Worm (Caenorhabditis elegans) whole organism, mixed stage, embryonic: ENCODE measurements around the gene acaa-2.

Experiments
- bed-3 ChIP-seq: fragments of 200-800 bp; sonication (Bioruptor generic); optimal IDR thresholded peaks from 3 replicates; lab custom pipeline; 2018; ENCODE audit warnings: mild to moderate bottlenecking, missing genetic modification characterization, moderate library complexity, missing compliant biosample characterization
- blmp-1 ChIP-seq: fragments of 150-350 bp; optimal IDR thresholded peaks from 2 replicates; lab custom pipeline; 2014; ENCODE audit warnings: missing biosample characterization, missing genetic modification characterization
- ceh-39 ChIP-seq: fragments of 150-350 bp; optimal IDR thresholded peaks from 2 replicates; lab custom pipeline; 2014; ENCODE audit warnings: missing biosample characterization, missing genetic modification characterization
- ceh-83 ChIP-seq: fragments of 200-800 bp; sonication (Bioruptor generic); optimal IDR thresholded peaks from 2 replicates; lab custom pipeline; 2018; ENCODE audit warnings: mild to moderate bottlenecking, missing genetic modification characterization, missing compliant biosample characterization
- ces-1 ChIP-seq: fragments of 150-350 bp; optimal IDR thresholded peaks from 2 replicates; lab custom pipeline; 2014; ENCODE audit warnings: missing biosample characterization, missing genetic modification reagents, missing genetic modification characterization
- cnd-1 ChIP-seq: fragments of 200-800 bp; sonication (Bioruptor generic); optimal IDR thresholded peaks from 2 replicates; lab custom pipeline; 2018; ENCODE audit warnings: mild to moderate bottlenecking, missing genetic modification characterization, missing compliant biosample characterization
- drap-1 ChIP-seq: fragments of 200-800 bp; sonication (Bioruptor generic); optimal IDR thresholded peaks from 3 replicates; lab custom pipeline; 2018; ENCODE audit warnings: mild to moderate bottlenecking, missing genetic modification characterization, missing compliant biosample characterization
- elt-1 ChIP-seq: sonication (generic microtip); optimal IDR thresholded peaks from 2 replicates; lab custom pipeline; 2017; ENCODE audit warnings: missing genetic modification characterization, mild to moderate bottlenecking, missing compliant biosample characterization, antibody characterized with exemption, moderate library complexity, borderline replicate concordance; ENCODE audit not compliant: insufficient read depth
- elt-3 ChIP-seq: fragments of 150-350 bp; optimal IDR thresholded peaks from 2 replicates; lab custom pipeline; 2014; ENCODE audit warnings: missing biosample characterization, missing genetic modification characterization
- flh-1 ChIP-seq: fragments of 200-800 bp; sonication (Bioruptor generic); optimal IDR thresholded peaks from 2 replicates; lab custom pipeline; 2018; ENCODE audit warnings: mild to moderate bottlenecking, missing genetic modification characterization, moderate library complexity, missing compliant biosample characterization
- ham-2 ChIP-seq: fragments of 200-800 bp; sonication (Bioruptor generic); optimal IDR thresholded peaks from 2 replicates; lab custom pipeline; 2018; ENCODE audit warnings: mild to moderate bottlenecking, missing genetic modification characterization, missing compliant biosample characterization
- hlh-1 ChIP-seq: fragments of 150-350 bp; optimal IDR thresholded peaks from 2 replicates; lab custom pipeline; 2014; ENCODE audit warnings: missing biosample characterization, missing genetic modification reagents, missing genetic modification characterization
- lin-13 ChIP-seq: fragments of 150-350 bp; optimal IDR thresholded peaks from 2 replicates; lab custom pipeline; 2014; ENCODE audit warnings: missing biosample characterization, missing genetic modification characterization
- lin-32 ChIP-seq: fragments of 200-800 bp; sonication (Bioruptor generic); optimal IDR thresholded peaks from 2 replicates; lab custom pipeline; 2018; ENCODE audit warnings: mild to moderate bottlenecking, missing genetic modification characterization, missing compliant biosample characterization
- mab-5 ChIP-seq: fragments of 150-350 bp; optimal IDR thresholded peaks from 2 replicates; lab custom pipeline; 2014; ENCODE audit warnings: missing biosample characterization, missing genetic modification characterization
- mep-1 ChIP-seq: fragments of 150-350 bp; optimal IDR thresholded peaks from 2 replicates; lab custom pipeline; 2017; ENCODE audit warnings: missing biosample characterization, missing genetic modification reagents, missing genetic modification characterization, inconsistent platforms
- nhr-12 ChIP-seq: fragments of 150-350 bp; optimal IDR thresholded peaks from 2 replicates; lab custom pipeline; 2014; ENCODE audit warnings: missing biosample characterization, missing genetic modification characterization
- nhr-2 ChIP-seq: fragments of 150-350 bp; optimal IDR thresholded peaks from 2 replicates; lab custom pipeline; 2014; ENCODE audit warnings: missing biosample characterization, missing genetic modification characterization
- nhr-237 ChIP-seq: fragments of 150-350 bp; optimal IDR thresholded peaks from 2 replicates; lab custom pipeline; 2014; ENCODE audit warnings: missing biosample characterization, missing genetic modification characterization
- nhr-76 ChIP-seq: sonication (generic microtip); optimal IDR thresholded peaks from 2 replicates; lab custom pipeline; 2017; ENCODE audit warnings: missing biosample characterization, missing genetic modification characterization
- pha-4 ChIP-seq: fragments of 150-350 bp; optimal IDR thresholded peaks from 2 replicates; lab custom pipeline; 2018; ENCODE audit warnings: missing biosample characterization, missing genetic modification reagents, missing genetic modification characterization
- sem-2 ChIP-seq: fragments of 200-800 bp; sonication (Bioruptor generic); optimal IDR thresholded peaks from 2 replicates; lab custom pipeline; 2018; ENCODE audit warnings: mild to moderate bottlenecking, missing genetic modification characterization, missing compliant biosample characterization
- snpc-4 ChIP-seq: fragments of 150-350 bp; optimal IDR thresholded peaks from 2 replicates; lab custom pipeline; 2014; ENCODE audit warnings: missing biosample characterization, missing genetic modification characterization
- sptf-1 ChIP-seq: sonication (generic microtip); optimal IDR thresholded peaks from 2 replicates; lab custom pipeline; 2017; ENCODE audit warnings: mild to moderate bottlenecking, missing genetic modification characterization, moderate library complexity, missing compliant biosample characterization
- tbx-8 ChIP-seq: fragments of 200-800 bp; sonication (Bioruptor generic); optimal IDR thresholded peaks from 2 replicates; lab custom pipeline; 2018; ENCODE audit warnings: mild to moderate bottlenecking, missing genetic modification characterization, moderate library complexity, missing compliant biosample characterization
- unc-120 ChIP-seq: sonication (generic microtip); optimal IDR thresholded peaks from 2 replicates; lab custom pipeline; 2017; ENCODE audit warnings: missing genetic modification characterization, missing compliant biosample characterization; ENCODE audit not compliant: poor library complexity, severe bottlenecking
- unc-39 ChIP-seq: fragments of 150-350 bp; optimal IDR thresholded peaks from 2 replicates; lab custom pipeline; 2014; ENCODE audit warnings: missing biosample characterization, missing genetic modification characterization
- zip-8 ChIP-seq: fragments of 150-350 bp; optimal IDR thresholded peaks from 2 replicates; lab custom pipeline; 2014; ENCODE audit warnings: missing biosample characterization, missing genetic modification characterization

acaa-2 gene

DNA sequence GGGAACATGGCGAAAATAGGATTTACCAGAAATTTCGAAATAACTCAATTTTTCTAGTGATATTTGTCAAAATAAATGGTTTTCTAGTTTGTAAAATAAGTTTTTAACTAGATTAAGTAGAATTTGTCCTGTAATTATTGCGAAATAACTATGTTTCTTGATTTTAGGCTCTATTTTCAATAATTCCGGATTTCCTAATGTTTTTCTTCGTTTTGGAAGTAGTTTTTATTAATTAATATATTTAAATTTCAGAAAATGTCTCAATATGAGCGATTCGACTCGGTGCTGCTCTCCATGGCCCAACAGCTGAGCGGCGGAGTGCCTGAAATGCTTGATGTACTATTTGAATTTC is 3.5 kb upstream of the acaa-2 start, which contains the start of gene nud-1:
Gene nud-1, plus strand, starts transcription at position 253 of the 352 bp plus-strand sequence.
- TF ChIP-seq lin-32 (no peak), ceh-39 (tag; lab: Kevin White, UChicago) (no peak), snpc-4 (tag; lab: Kevin White, UChicago) (no peak), ceh-83 (GFP tag; lab: Kevin White, UChicago) (no peak), cnd-1 (no peak), elt-1 (tag; lab: Kevin White, UChicago) (no peak), zip-8 (tag; lab: Kevin White, UChicago) (no peak), drap-1 (GFP tag; lab: Kevin White, UChicago) (no peak), ham-2 (GFP tag; lab: Kevin White, UChicago) (no peak)

- TF ChIP-seq ceh-83 (GFP tag; lab: Kevin White, UChicago) (no peak), pha-4 (tag; lab: Kevin White, UChicago) (no peak), ces-1 (GFP tag; lab: Kevin White, UChicago) (no peak)
Observed at ce11 chrIII:13342079-13342734, 2.5 kb upstream of the acaa-2 start, which contains the start of gene dro-1. Gene dro-1, plus strand, starts transcription at chrIII:13342684.

ce11 chrIII:13343117-13343516 is 1.6 kb upstream of the acaa-2 start, which contains the start of gene ife-1:
Gene ife-1, plus strand, starts transcription at chrIII:13343417.
- TF ChIP-seq mep-1 (tag; lab: Kevin White, UChicago) (no peak), nhr-2 (no peak), bed-3 (no peak), blmp-1 (tag; lab: Kevin White, UChicago) (no peak), ham-2 (GFP tag; lab: Kevin White, UChicago) (no peak), unc-39 (tag; lab: Kevin White, UChicago) (no peak), nhr-237 (tag; lab: Kevin White, UChicago) (no peak), mab-5 (tag; lab: Kevin White, UChicago) (no peak), hlh-1 (no peak), ceh-83 (GFP tag; lab: Kevin White, UChicago) (no peak), flh-1 (GFP tag; lab: Kevin White, UChicago) (no peak), elt-3 (tag; lab: Kevin White, UChicago) (no peak), pha-4 (tag; lab: Kevin White, UChicago) (no peak), elt-1 (tag; lab: Kevin White, UChicago) (no peak)

DNA sequence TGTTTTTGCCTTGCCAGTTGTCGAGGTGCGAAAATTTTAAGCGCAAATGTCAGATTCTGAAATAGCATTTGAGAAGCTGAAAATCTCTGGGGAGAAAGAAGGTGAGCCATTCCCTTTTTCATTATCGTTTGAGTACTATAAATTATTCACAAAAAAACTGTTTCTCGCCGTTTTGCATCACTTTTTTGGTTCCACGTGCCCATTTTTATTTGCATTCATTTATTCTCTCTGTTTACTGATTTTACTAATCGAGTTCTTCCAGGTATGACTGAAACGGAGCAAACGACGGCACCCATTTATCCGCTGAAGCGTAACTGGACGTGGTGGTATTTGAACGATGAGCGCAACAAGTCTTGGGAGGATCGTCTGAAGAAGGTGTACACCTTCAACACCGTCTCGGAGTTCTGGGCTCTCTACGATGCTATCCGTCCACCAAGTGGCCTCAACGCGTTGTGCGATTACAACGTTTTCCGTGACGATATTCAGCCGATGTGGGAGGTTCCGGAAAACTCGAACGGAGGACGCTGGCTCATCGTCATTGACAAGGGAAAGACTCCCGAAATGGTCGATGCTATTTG is 1.1 kb upstream of the acaa-2 start:
- no peak for TF ChIP-seq lin-13 (tag; lab: Kevin White, UChicago)

ce11 chrIII:13346785-13347184 is 2.0 kb downstream of the acaa-2 start, which contains the start of gene mtm-6:
Gene mtm-6, plus strand, starts transcription at chrIII:13347085.
- TF ChIP-seq unc-120 (tag; lab: Kevin White, UChicago) (no peak), ceh-39 (tag; lab: Kevin White, UChicago) (no peak), cnd-1 (no peak), mab-5 (tag; lab: Kevin White, UChicago) (no peak), nhr-2 (no peak), nhr-76 (tag; lab: Kevin White, UChicago) (no peak), elt-3 (tag; lab: Kevin White, UChicago) (no peak), sem-2 (GFP tag; lab: Kevin White, UChicago) (no peak)
- TF ChIP-seq, all 35 proteins: peak for 0

ce11 chrIII:13347782-13348327 is 3.1 kb downstream of the acaa-2 start:
- TF ChIP-seq drap-1 (GFP tag; lab: Kevin White, UChicago) (no peak), ces-1 (GFP tag; lab: Kevin White, UChicago) (peak; percentile 3), nhr-12 (no peak), snpc-4 (tag; lab: Kevin White, UChicago) (no peak), tbx-8 (GFP tag; lab: Kevin White, UChicago) (no peak), pha-4 (tag; lab: Kevin White, UChicago) (no peak), sem-2 (GFP tag; lab: Kevin White, UChicago) (no peak), sptf-1 (no peak)
